Worm (Caenorhabditis elegans): ENCODE data around the gene C09F12.3.

- no peak for TF ChIP-seq ref-1 (GFP tag; conservative IDR thresholded peaks at IDR 0.05)
- no peak; the same call in 1 of the 2 replicates for TF ChIP-seq flt-1 (GFP tag; IDR thresholded peaks at IDR 0.05)
- TF ChIP-seq ztf-29 (GFP tag; IDR thresholded peaks at IDR 0.05) = no peak
- TF ChIP-seq tab-1 (GFP tag; IDR thresholded peaks at IDR 0.05) = no peak
- TF ChIP-seq ztf-23 (GFP tag; IDR thresholded peaks at IDR 0.05) = 0 out of 2 replicates have a peak, but pooled peaks have one; percentile 51
Observed at ce11 chrX:11072701-11073100, 30.0 kb upstream of the C09F12.3 start.

Measured in whole organism, midembryonic.